Fruit fly (Drosophila melanogaster): ENCODE measurements around the gene Ctl2.

Gene Ctl2

dm6 chr3R:29122817-29123611, at the start of gene Ctl2, which contains the start of gene yem:
Gene Ctl2, plus strand, starts transcription at chr3R:29123370.
Gene yem, minus strand, starts transcription at chr3R:29122879.
- peak; percentile 41 for TF ChIP-seq CG17801 (GFP tag; optimal IDR thresholded peaks at IDR 0.05; ENCODE audit: partially characterized antibody)

DNA sequence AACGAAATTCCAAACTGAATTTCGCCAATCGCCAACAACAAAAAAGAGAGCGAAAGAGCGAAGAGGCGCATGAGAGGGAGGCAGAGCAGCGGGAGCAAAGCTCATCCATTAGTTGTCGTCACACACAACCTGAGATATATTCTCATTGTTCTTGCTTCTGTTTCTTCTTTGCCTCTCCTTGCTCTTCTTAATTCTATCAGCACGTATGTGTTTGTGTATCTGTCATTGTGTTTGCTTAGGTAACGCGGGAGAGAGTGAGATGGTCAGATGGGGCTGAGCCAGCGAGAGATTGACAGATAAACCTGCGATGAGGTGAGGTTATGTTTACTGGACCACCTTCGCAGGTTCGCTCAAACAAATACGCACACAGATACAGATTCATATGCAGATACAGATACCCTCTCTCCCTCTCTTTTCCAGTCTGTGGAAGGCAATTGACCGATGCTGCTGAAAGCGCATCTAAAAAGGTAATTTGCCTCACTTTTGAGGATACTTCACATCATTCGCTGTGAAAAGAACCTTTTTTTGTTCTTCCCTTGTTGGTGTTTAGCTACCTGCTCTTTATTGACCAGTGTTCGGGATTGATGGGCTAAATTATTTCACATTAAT, 49.1 kb upstream of the Ctl2 start:
- peak; percentile 9 for TF ChIP-seq CG17801 (GFP tag; optimal IDR thresholded peaks at IDR 0.05; ENCODE audit: partially characterized antibody)

- TF ChIP-seq CG17801 (GFP tag; optimal IDR thresholded peaks at IDR 0.05; ENCODE audit: partially characterized antibody): no peak
These were observed 47.4 kb upstream of the Ctl2 start for dm6 chr3R:29075631-29076398.

DNA sequence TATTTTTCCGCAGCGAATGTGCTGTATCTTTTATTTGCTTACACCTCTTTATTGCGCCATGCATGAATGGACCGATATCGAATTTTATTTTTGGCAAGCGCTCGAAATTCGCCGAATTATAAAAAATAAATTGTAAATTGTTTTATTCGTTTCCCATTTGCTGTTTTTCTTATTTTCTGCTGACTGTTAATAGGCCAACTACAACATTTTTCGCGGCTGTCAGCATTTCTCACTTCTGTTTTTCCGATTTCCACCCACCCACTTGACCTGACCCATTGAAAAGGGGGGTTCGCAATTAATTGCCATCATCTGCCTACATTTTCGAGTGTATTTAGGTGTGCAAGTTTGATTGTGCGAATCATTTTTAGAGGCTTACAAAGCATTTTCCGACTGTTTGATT, 46.6 kb upstream of the Ctl2 start:
- peak; percentile 7 for TF ChIP-seq CG17801 (GFP tag; optimal IDR thresholded peaks at IDR 0.05; ENCODE audit: partially characterized antibody)

dm6 chr3R:29077572-29077971, 45.6 kb upstream of the Ctl2 start:
- no peak for TF ChIP-seq CG17801 (GFP tag; optimal IDR thresholded peaks at IDR 0.05; ENCODE audit: partially characterized antibody)

- TF ChIP-seq CG17801 (GFP tag; optimal IDR thresholded peaks at IDR 0.05; ENCODE audit: partially characterized antibody): no peak
These were observed 41.1 kb upstream of the Ctl2 start for dm6 chr3R:29082034-29082433.

DNA sequence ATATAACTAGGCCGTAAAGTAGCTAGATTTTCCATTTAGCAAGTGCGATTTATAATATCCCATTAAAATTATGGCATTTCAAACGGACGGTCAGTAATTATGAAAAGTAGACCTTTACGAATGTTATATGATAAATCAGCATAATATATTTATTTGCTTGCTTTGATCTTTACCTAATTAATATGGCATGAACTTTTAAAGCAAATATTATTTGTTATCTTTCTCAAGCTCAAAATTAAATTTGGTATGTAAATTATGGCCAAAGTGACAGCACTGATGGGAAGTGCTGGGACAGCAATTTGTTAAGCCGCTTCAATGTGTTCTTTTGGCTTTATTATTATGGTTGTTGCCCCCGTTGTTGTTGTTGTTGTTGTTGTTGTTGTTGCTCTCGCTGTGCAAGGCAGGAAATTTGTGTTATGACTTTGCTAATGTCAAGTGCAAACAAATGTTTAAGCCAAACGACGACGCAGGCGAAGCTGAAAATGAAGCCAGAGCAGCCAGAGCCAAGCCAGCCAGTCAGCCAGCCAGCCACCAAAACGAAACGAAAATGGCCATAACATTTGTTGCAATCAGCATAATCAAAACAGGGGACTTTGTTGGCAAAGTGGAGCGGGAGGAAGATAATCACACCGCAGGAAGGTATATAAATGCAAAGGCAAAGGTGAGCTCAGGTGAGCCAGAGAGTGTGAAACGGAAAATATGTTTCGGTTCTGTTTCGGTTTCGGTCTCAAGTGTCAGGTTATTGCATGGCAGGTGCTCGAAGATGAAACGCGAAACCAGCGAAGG, 40.5 kb upstream of the Ctl2 start:
- no peak for TF ChIP-seq CG17801 (GFP tag; optimal IDR thresholded peaks at IDR 0.05; ENCODE audit: partially characterized antibody)

DNA sequence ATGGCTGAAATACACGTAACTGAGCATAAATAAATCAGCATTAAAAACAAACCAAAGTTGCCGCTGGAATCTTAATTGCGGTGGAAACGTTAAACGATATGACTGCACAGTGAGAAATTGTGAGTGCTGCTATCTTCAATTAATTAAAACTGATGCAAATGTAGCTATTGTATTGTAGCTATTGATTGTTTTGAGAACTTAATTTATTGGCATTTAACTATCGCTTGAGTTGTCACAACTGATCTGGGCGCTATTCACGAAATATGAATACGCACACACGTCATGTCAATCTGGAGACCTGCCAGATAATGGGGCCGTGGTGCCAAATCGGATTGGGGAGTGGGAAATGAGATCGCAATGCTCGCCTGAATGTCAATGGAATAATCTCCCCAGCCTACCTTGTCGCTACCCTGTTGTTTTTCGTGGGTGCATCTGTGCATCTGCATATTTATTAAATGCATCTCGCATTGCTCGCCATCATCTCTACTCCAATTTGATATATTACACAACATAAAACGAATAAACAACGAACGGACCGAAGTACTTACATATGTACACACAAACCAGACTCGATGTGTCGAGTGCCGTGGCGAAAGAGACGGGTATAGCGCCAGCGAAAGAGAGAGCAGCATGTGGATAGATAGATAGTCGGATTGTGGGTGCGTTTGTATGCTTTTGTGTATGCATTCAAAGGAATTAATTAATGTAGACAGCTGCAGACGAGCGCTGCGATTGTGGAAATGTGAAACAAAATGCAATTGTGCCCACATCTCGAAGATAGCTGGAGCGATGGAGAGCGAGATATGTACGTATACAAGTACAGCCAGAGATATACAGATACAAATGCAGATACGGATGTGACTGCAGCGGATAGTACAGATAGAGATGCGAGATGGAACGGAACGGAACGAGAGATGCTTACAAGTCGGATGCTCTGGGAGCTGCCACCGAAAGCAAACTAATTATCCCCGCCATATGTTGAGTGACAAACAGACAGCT, 39.4 kb upstream of the Ctl2 start:
- no peak for TF ChIP-seq CG17801 (GFP tag; optimal IDR thresholded peaks at IDR 0.05; ENCODE audit: partially characterized antibody)

- no peak for TF ChIP-seq CG17801 (GFP tag; optimal IDR thresholded peaks at IDR 0.05; ENCODE audit: partially characterized antibody)
These were observed 36.3 kb upstream of the Ctl2 start for dm6 chr3R:29086896-29087295.

DNA sequence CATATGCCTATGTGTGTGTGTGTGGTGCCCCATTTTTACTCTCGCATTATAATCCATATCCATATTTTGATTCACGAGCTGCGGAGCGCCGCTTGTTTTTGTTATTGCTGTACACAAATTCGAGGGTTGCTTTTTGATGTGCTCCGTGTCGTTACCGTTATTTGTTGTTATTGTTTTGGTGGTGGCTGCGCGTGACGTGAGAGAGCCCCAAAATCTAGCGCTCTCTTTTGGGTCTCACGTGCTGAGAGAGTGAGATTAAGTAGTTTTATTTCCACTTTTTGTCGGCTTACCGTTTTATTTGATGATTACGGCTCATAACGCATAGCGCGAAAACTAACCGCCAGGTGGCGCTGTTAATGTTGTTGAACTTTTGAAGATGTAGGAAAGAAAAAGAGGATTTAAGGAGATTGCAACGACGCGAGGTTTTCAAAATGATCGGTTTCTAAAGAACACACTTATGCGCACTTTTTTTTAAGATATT, 35.8 kb upstream of the Ctl2 start:
- TF ChIP-seq CG17801 (GFP tag; optimal IDR thresholded peaks at IDR 0.05; ENCODE audit: partially characterized antibody): no peak

DNA sequence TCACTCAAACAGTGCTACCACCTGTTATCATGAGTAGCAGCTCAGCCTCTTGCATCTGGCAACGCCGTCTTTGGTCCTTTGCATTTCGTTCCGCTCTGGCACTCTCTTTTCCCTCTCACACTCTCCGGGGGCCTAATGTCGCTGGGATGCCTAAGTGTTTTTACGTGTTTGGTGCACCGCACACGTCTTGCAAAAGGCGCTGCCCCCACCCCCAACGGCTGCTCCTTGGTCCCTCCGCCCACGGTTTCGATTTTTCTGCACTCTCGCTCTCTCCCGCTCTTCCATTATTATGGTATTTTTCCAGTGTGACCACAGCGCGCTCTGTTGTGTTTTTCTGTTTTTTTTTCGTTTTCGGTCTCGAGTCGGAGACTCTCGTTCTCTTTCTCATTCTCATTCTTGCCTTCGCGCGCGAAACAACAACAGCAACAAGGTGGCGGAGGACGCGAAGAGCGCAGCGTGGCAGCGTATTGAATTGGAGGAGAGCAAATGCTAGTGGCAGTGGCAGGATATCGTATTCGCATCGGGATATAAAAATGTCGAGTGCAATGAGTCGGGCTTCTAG, 35.2 kb upstream of the Ctl2 start:
- no peak for TF ChIP-seq CG17801 (GFP tag; optimal IDR thresholded peaks at IDR 0.05; ENCODE audit: partially characterized antibody)

dm6 chr3R:29088938-29089661, 34.1 kb upstream of the Ctl2 start:
- TF ChIP-seq CG17801 (GFP tag; optimal IDR thresholded peaks at IDR 0.05; ENCODE audit: partially characterized antibody): no peak

dm6 chr3R:29089662-29090007, 33.5 kb upstream of the Ctl2 start:
- no peak for TF ChIP-seq CG17801 (GFP tag; optimal IDR thresholded peaks at IDR 0.05; ENCODE audit: partially characterized antibody)
